Fruit fly (Drosophila melanogaster) whole organism, pupa: ENCODE data around the gene Spps.

Source experiments
- CG10348 ChIP-seq: fragments of 200-800 bp; sonication (Bioruptor generic); IDR thresholded peaks from 2 replicates; pipeline ENCODE4 v1.3.6; 2022; ENCODE audit warnings: missing biosample characterization, missing genetic modification characterization
- CG12605 ChIP-seq: fragments of 200-800 bp; sonication (Bioruptor generic); IDR thresholded peaks from 2 replicates; pipeline ENCODE4 v1.3.6; 2022; ENCODE audit warnings: missing biosample characterization, missing genetic modification characterization
- CG17806 ChIP-seq: fragments of 200-800 bp; sonication (Bioruptor generic); optimal IDR thresholded peaks from 2 replicates; lab custom pipeline; 2018; ENCODE audit warnings: missing biosample characterization, mild to moderate bottlenecking, missing genetic modification characterization, moderate library complexity
- CG32121 ChIP-seq: fragments of 200-800 bp; sonication (Bioruptor generic); IDR thresholded peaks from 2 replicates; pipeline ENCODE4 v1.3.6; 2022; ENCODE audit warnings: missing biosample characterization, missing genetic modification characterization
- CG34367 ChIP-seq: fragments of 200-800 bp; sonication (Bioruptor generic); optimal IDR thresholded peaks from 2 replicates; lab custom pipeline; 2018; ENCODE audit warnings: missing biosample characterization, mild to moderate bottlenecking, missing genetic modification characterization
- CG8301 ChIP-seq: fragments of 200-800 bp; sonication (Bioruptor generic); optimal IDR thresholded peaks from 2 replicates; lab custom pipeline; 2018; ENCODE audit warnings: missing biosample characterization, mild to moderate bottlenecking, missing genetic modification characterization
- CG9948 ChIP-seq: fragments of 200-800 bp; sonication (Bioruptor generic); optimal IDR thresholded peaks from 2 replicates; lab custom pipeline; 2018; ENCODE audit warnings: missing biosample characterization, mild to moderate bottlenecking, missing genetic modification characterization, moderate library complexity
- EcR ChIP-seq: fragments of 200-800 bp; sonication (Bioruptor generic); optimal IDR thresholded peaks from 3 replicates; lab custom pipeline; 2019; ENCODE audit warnings: missing biosample characterization, missing genetic modification characterization, mild to moderate bottlenecking, moderate library complexity, missing genetic modification reagents
- Ets98B ChIP-seq: fragments of 200-800 bp; sonication (Bioruptor generic); IDR thresholded peaks from 2 replicates; pipeline ENCODE4 v1.3.6; 2022; ENCODE audit warnings: missing biosample characterization, missing genetic modification characterization
- Pif1A ChIP-seq: fragments of 200-800 bp; sonication (Bioruptor generic); optimal IDR thresholded peaks from 3 replicates; lab custom pipeline; 2016; ENCODE audit warnings: missing biosample characterization, missing genetic modification characterization
- Snoo ChIP-seq: fragments of 200-800 bp; sonication (Bioruptor generic); optimal IDR thresholded peaks from 3 replicates; lab custom pipeline; 2017; ENCODE audit warnings: missing biosample characterization, mild to moderate bottlenecking, missing genetic modification characterization, inconsistent platforms

dm6 chr3R:24234162-24234529, 7.4 kb upstream of the Spps start:
- TF ChIP-seq CG9948 = no peak
- peak; percentile 80 for TF ChIP-seq EcR (GFP tag; lab: Kevin White, UChicago)
- TF ChIP-seq CG10348 (GFP tag; lab: Robert Waterston, UW) = no peak
- no peak for TF ChIP-seq Pif1A (GFP tag; lab: Kevin White, UChicago)
- TF ChIP-seq CG32121 (GFP tag; lab: Robert Waterston, UW) = no peak
- TF ChIP-seq CG12605 = 0 out of 2 replicates have a peak, but pooled peaks have one; percentile 7
- TF ChIP-seq CG17806 (tag; lab: Kevin White, UChicago) = no peak
- TF ChIP-seq CG34367 = no peak
- no peak for TF ChIP-seq Snoo
- TF ChIP-seq CG8301 (tag; lab: Kevin White, UChicago) = no peak
- no peak for TF ChIP-seq Ets98B (GFP tag; lab: Robert Waterston, UW)
